Worm (Caenorhabditis elegans) whole organism, L1 larva: Measurements from ENCODE around the gene F33D4.4.

Source experiments
- ama-1 ChIP-seq: fragments of 150-350 bp; optimal IDR thresholded peaks from 2 replicates; lab custom pipeline; 2014
- ceh-82 ChIP-seq, 3 experiments: fragments of 150-350 bp in 1 of 3; sonication (generic microtip) in 2 of 3; optimal IDR thresholded peaks; 2 replicates each; lab custom pipeline; 2014 to 2017; ENCODE audit warnings: missing biosample characterization in 3 of 3, missing genetic modification characterization in 3 of 3
- elt-3 ChIP-seq, 6 experiments: fragments of 150-350 bp in 1 of 6; sonication (generic microtip); optimal IDR thresholded peaks; 2 replicates each; lab custom pipeline; 2017 to 2018; ENCODE audit warnings: missing biosample characterization in 6 of 6, missing genetic modification characterization in 6 of 6, inconsistent platforms in 1 of 6
- fkh-4 ChIP-seq: sonication (generic microtip); optimal IDR thresholded peaks from 2 replicates; lab custom pipeline; 2016; ENCODE audit warnings: missing compliant biosample characterization, missing genetic modification characterization, borderline replicate concordance
- mep-1 ChIP-seq: fragments of 150-350 bp; optimal IDR thresholded peaks from 2 replicates; lab custom pipeline; 2014; ENCODE audit warnings: missing biosample characterization, missing genetic modification characterization
- pqm-1 ChIP-seq: sonication (generic microtip); optimal IDR thresholded peaks from 3 replicates; lab custom pipeline; 2017; ENCODE audit warnings: missing biosample characterization, missing genetic modification characterization
- unc-86 ChIP-seq: sonication (generic microtip); optimal IDR thresholded peaks from 2 replicates; lab custom pipeline; 2016; ENCODE audit warnings: missing genetic modification characterization, missing compliant biosample characterization

DNA sequence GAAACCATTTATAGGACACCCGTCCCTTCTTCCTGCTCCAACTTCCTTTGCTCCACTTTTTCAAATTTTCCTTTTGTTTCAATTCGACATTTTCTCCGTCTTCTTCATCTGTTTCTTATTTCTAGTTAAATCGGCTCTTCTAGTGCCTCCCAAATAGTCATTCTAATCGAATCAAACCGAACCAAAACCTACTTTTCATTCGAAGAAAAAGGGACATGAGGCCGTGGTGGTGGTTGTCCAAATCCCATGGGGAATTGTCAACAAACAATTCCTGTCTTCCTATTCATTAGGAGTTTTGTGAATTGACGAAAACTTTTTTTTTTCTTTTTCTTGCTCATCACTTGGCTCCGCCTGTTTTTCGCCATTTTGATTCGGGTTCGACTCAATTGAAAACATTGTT, 29.9 kb upstream of the F33D4.4 start:
- TF ChIP-seq unc-86 (tag; lab: Kevin White, UChicago), result no peak
- no peak for TF ChIP-seq ceh-82 (tag; optimal IDR thresholded peaks at IDR 0.05; lab: Kevin White, UChicago)
- no peak for TF ChIP-seq pqm-1 (tag; lab: Kevin White, UChicago)
- no peak for TF ChIP-seq elt-3 (tag; optimal IDR thresholded peaks at IDR 0.05; lab: Kevin White, UChicago)
- no peak for TF ChIP-seq mep-1 (tag; lab: Kevin White, UChicago)
- no peak for TF ChIP-seq fkh-4
- no peak for TF ChIP-seq ama-1 (lab: Kevin White, UChicago)
